Worm (Caenorhabditis elegans) whole organism, L1 larva: ENCODE results near the gene ZK1290.1.

Experiments used
- F16B12.6 ChIP-seq: fragments of 150-350 bp; optimal IDR thresholded peaks from 2 replicates; lab custom pipeline; 2014; ENCODE audit warnings: missing biosample characterization, missing genetic modification characterization
- aly-2 ChIP-seq: fragments of 150-350 bp; optimal IDR thresholded peaks from 2 replicates; lab custom pipeline; 2014; ENCODE audit warnings: missing biosample characterization, missing genetic modification characterization
- ama-1 ChIP-seq: fragments of 150-350 bp; optimal IDR thresholded peaks from 2 replicates; lab custom pipeline; 2014
- egl-27 ChIP-seq, 2 experiments: fragments of 150-350 bp in 1 of 2; sonication (generic microtip); optimal IDR thresholded peaks; 3 replicates each; lab custom pipeline; 2017 to 2018; ENCODE audit warnings: missing biosample characterization in 2 of 2, missing genetic modification characterization in 2 of 2, missing genetic modification reagents in 2 of 2
- irx-1 ChIP-seq: sonication (generic microtip); optimal IDR thresholded peaks from 2 replicates; lab custom pipeline; 2016; ENCODE audit warnings: missing genetic modification characterization, missing compliant biosample characterization
- unc-130 ChIP-seq: fragments of 150-350 bp; optimal IDR thresholded peaks from 2 replicates; lab custom pipeline; 2017; ENCODE audit warnings: missing biosample characterization, missing genetic modification characterization, inconsistent platforms
- unc-62 ChIP-seq: fragments of 150-350 bp; optimal IDR thresholded peaks from 2 replicates; lab custom pipeline; 2014; ENCODE audit warnings: missing biosample characterization, missing genetic modification reagents, missing genetic modification characterization
- unc-86 ChIP-seq: sonication (generic microtip); optimal IDR thresholded peaks from 2 replicates; lab custom pipeline; 2016; ENCODE audit warnings: missing genetic modification characterization, missing compliant biosample characterization

- TF ChIP-seq unc-86 (tag; lab: Kevin White, UChicago) (peak; percentile 28), ama-1 (lab: Kevin White, UChicago) (no peak), egl-27 (tag; optimal IDR thresholded peaks at IDR 0.05; lab: Kevin White, UChicago) (no peak), irx-1 (tag; lab: Kevin White, UChicago) (no peak), F16B12.6 (tag; lab: Kevin White, UChicago) (no peak), aly-2 (tag; lab: Kevin White, UChicago) (no peak), unc-62 (GFP tag; lab: Kevin White, UChicago) (no peak), unc-130 (no peak)
Measured at ce11 chrII:7588295-7588694, 26.7 kb downstream of the ZK1290.1 start.
